Worm (Caenorhabditis elegans): ENCODE data around the gene srsx-12.

The srsx-12 gene

DNA sequence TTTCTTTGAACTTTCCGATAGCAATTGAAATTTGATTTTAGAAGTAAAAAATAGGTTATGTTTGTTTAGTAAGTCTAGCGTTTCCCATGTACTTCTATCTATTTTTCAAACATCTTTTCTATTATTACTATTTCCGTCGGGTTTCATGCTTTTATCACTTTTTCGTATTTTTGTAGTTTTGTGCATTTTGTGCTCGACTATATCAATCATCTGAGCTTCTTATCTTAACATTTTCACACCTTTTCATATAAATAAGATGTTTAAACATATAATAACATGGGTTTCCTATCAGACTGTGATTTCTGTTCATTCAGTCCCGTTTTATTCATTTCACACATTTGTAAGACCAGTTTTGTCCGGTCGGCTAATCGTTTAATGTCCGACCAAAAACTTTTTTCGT, 37.3 kb upstream of the srsx-12 start:
- no peak for TF ChIP-seq ama-1 (optimal IDR thresholded peaks at IDR 0.05)
- no peak for TF ChIP-seq ceh-31 (tag; optimal IDR thresholded peaks at IDR 0.05)
- no peak for TF ChIP-seq sox-2 (GFP tag; IDR thresholded peaks at IDR 0.05)
- no peak for TF ChIP-seq F13H6.1 (tag; optimal IDR thresholded peaks at IDR 0.05)
- no peak for TF ChIP-seq ets-4 (tag; optimal IDR thresholded peaks at IDR 0.05)
- no peak for TF ChIP-seq ceh-24 (tag; optimal IDR thresholded peaks at IDR 0.05)
- TF ChIP-seq fkh-6 (tag; optimal IDR thresholded peaks at IDR 0.05), result no peak
- no peak for TF ChIP-seq zip-5 (tag; optimal IDR thresholded peaks at IDR 0.05)
- TF ChIP-seq ref-2 (tag; optimal IDR thresholded peaks at IDR 0.05), result no peak
- TF ChIP-seq pqm-1 (tag; optimal IDR thresholded peaks at IDR 0.05), result no peak
- TF ChIP-seq sox-4 (tag; optimal IDR thresholded peaks at IDR 0.05), result no peak
- no peak for TF ChIP-seq mec-3 (tag; optimal IDR thresholded peaks at IDR 0.05; ENCODE audit: borderline replicate concordance)
- no peak for TF ChIP-seq npax-4 (tag; optimal IDR thresholded peaks at IDR 0.05)
- no peak for TF ChIP-seq dve-1 (tag; optimal IDR thresholded peaks at IDR 0.05)
- no peak for TF ChIP-seq pag-3 (tag; optimal IDR thresholded peaks at IDR 0.05; ENCODE audit: borderline replicate concordance)

DNA sequence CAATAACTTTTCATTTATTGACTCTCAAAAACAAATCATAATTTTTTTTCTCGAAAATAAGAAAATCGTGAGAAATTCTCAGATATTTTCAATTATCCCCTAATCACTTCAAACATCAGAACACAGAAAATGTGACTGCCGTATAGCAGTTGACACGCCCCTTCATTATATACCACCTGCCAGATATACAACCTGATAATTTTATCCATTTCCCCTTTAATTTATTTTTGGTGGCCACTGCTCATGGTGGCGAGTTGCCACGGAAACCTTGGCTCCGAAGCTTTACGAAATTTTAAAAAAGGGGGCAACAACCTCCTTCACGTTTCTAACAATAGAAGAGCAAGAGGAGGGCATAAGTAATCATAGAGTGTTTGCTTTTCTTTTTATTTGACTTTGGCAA, 36.0 kb upstream of the srsx-12 start:
- TF ChIP-seq sox-4 (tag; optimal IDR thresholded peaks at IDR 0.05), result no peak
- peak; percentile 46 for TF ChIP-seq ceh-14 (tag; optimal IDR thresholded peaks at IDR 0.05)
- TF ChIP-seq ceh-24 (tag; optimal IDR thresholded peaks at IDR 0.05), result no peak
- TF ChIP-seq tbx-2 (tag; optimal IDR thresholded peaks at IDR 0.05), result no peak
- TF ChIP-seq unc-42 (tag; optimal IDR thresholded peaks at IDR 0.05), result peak; percentile 29

DNA sequence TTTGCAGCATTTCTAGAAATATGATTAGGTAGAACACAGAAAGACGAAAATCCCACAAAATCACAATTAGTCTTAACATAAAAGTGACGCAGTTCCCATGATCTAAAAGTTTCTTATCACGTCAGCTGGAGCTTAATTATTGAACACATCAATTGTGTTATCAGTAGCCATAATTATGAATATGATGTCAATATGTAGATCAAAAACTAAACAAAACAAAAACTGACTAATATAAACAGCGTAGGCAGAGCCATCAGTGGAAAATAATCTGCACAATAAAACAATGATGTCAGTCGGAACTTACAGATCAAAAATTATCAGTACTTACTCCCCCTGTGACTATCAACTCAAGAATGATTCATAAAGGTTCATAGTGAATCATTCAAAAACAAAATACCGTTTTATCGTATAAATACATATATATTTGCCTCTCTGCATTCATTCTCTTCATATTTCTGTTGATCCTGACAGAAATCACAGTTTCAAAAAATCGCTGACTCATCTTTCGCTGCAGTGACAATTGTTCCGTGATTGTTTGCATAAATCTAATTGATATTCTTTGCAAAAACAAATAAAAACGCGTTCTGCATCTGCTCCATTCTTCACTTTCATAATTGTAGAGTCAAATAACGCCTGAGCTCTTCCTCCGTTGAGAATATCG, 31.6 kb upstream of the srsx-12 start, which contains the start of gene srr-6:
Gene srr-6, plus strand, starts transcription at position 611 of the 661 bp plus-strand sequence.
- no peak for TF ChIP-seq F13H6.1 (tag; optimal IDR thresholded peaks at IDR 0.05)
- peak; percentile 80 for TF ChIP-seq elt-2 (tag; optimal IDR thresholded peaks at IDR 0.05)

DNA sequence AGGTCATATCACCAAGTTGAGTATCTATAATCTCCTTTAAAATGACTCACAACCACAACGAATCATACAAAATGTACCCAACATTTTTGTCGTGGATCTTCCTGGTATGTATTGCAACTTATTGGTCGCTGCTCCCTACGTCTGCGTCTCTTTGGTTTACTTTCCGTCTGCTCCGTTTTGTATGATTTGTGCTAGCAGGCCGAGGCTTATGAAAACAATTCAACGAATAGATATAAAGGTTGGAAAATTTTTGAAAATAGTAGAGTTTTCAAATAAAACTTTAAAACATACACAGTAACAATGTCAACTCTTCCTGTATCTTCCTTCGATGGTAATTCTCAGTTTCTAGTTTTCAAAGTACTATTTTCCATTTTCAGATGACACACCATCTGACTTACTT, 20.6 kb upstream of the srsx-12 start, which contains the start of gene srr-8:
Gene srr-8, plus strand, starts transcription at position 301 of the 400 bp plus-strand sequence.
- TF ChIP-seq K09A11.1 (tag; optimal IDR thresholded peaks at IDR 0.05; ENCODE audit: insufficient read depth) (no peak), fkh-6 (tag; optimal IDR thresholded peaks at IDR 0.05) (no peak), mec-3 (tag; optimal IDR thresholded peaks at IDR 0.05; ENCODE audit: borderline replicate concordance) (no peak), K02D7.2 (tag; optimal IDR thresholded peaks at IDR 0.05) (no peak), ceh-14 (tag; optimal IDR thresholded peaks at IDR 0.05) (no peak), hlh-30 (tag; optimal IDR thresholded peaks at IDR 0.05; ENCODE audit: insufficient read depth) (no peak), pat-9 (tag; optimal IDR thresholded peaks at IDR 0.05) (no peak), ref-2 (tag; optimal IDR thresholded peaks at IDR 0.05) (no peak), sdc-2 (tag; optimal IDR thresholded peaks at IDR 0.05) (no peak), ceh-18 (tag; optimal IDR thresholded peaks at IDR 0.05) (no peak), gmeb-2 (tag; optimal IDR thresholded peaks at IDR 0.05) (no peak), syd-9 (tag; optimal IDR thresholded peaks at IDR 0.05) (no peak), unc-86 (tag; optimal IDR thresholded peaks at IDR 0.05) (no peak), unc-55 (GFP tag; optimal IDR thresholded peaks at IDR 0.05) (no peak), sox-2 (GFP tag; IDR thresholded peaks at IDR 0.05) (no peak), ama-1 (optimal IDR thresholded peaks at IDR 0.05) (no peak), nfya-1 (tag; optimal IDR thresholded peaks at IDR 0.05) (no peak), lin-11 (tag; optimal IDR thresholded peaks at IDR 0.05) (no peak)

DNA sequence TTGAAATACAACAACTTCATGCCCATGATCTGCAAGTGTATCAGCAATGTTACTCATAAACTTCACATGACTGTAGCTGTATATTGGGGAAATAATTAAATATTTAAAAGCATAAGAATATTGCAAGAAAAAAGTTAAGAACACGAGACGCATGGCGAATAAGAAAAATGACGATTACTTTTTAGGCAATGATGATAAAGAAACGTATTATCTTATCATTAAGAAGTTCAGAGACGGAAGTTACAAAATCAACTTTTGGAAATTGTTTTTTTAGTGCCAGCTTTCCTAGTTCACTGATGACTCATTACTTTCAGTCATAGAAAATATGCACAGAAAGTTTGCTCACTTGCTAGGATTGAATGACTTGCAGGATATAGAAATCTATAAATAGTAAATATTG, 19.6 kb upstream of the srsx-12 start, which contains the start of gene ugt-7:
Gene ugt-7, minus strand, starts transcription at position 161 of the 400 bp plus-strand sequence.
- TF ChIP-seq npax-4 (tag; optimal IDR thresholded peaks at IDR 0.05) (no peak), elt-2 (tag; optimal IDR thresholded peaks at IDR 0.05) (peak; percentile 11)

DNA sequence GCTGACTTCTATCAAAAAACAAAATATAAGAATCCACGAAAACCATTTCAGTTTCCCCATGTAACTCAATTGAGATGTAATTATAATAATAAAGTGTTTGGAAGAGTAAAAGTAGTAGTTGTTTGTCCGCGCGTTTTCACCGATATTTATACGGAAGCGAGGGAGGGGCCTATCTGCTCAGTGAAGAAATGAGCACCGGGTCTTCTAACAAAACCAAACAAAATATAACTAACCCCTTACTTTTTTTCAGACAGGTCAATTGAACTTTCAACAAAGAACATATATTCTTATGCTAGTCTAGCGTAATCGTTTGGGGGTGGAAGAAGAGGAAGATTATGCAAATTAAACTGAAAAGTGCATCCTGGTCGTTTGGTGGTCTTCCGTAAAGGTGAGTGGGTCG, 14.4 kb upstream of the srsx-12 start, which contains the start of gene ncx-9:
Gene ncx-9, minus strand, starts transcription at position 101 of the 400 bp plus-strand sequence.
- TF ChIP-seq K09A11.1 (tag; optimal IDR thresholded peaks at IDR 0.05; ENCODE audit: insufficient read depth), result no peak
- TF ChIP-seq hlh-30 (tag; optimal IDR thresholded peaks at IDR 0.05; ENCODE audit: insufficient read depth), result no peak
- no peak for TF ChIP-seq che-1 (tag; optimal IDR thresholded peaks at IDR 0.05)
- TF ChIP-seq zip-5 (tag; optimal IDR thresholded peaks at IDR 0.05), result no peak
- no peak for TF ChIP-seq pqm-1 (tag; optimal IDR thresholded peaks at IDR 0.05)
- no peak for TF ChIP-seq unc-3 (GFP tag; conservative IDR thresholded peaks at IDR 0.05)
- no peak for TF ChIP-seq unc-3 (tag; optimal IDR thresholded peaks at IDR 0.05)
- TF ChIP-seq nfya-1 (tag; optimal IDR thresholded peaks at IDR 0.05), result no peak
- TF ChIP-seq mec-3 (tag; optimal IDR thresholded peaks at IDR 0.05; ENCODE audit: borderline replicate concordance), result no peak
- TF ChIP-seq ceh-24 (tag; optimal IDR thresholded peaks at IDR 0.05), result no peak
- TF ChIP-seq tbx-7 (tag; optimal IDR thresholded peaks at IDR 0.05), result no peak

All from whole organism, late embryonic.